Worm (Caenorhabditis elegans) whole organism, young adult: ENCODE data around the gene F15A8.1.

Experiments
- B0336.3 ChIP-seq: fragments of 200-800 bp; sonication (Bioruptor generic); IDR thresholded peaks from 2 replicates; pipeline ENCODE4 v1.3.6; 2022; ENCODE audit warnings: missing genetic modification characterization, missing compliant biosample characterization
- C06A6.2 ChIP-seq: fragments of 200-800 bp; sonication (Bioruptor generic); conservative IDR thresholded peaks from 2 replicates; pipeline ENCODE4 v1.3.6; 2022; ENCODE audit warnings: missing genetic modification characterization, missing compliant biosample characterization
- C17E4.6 ChIP-seq: fragments of 200-800 bp; sonication (Bioruptor generic); IDR thresholded peaks from 2 replicates; pipeline ENCODE4 v1.3.6; 2022; ENCODE audit warnings: missing genetic modification reagents, missing genetic modification characterization, missing compliant biosample characterization
- F23B12.7 ChIP-seq: sonication (generic microtip); optimal IDR thresholded peaks from 2 replicates; lab custom pipeline; 2017; ENCODE audit warnings: missing genetic modification characterization, mild to moderate bottlenecking, missing compliant biosample characterization, antibody characterized with exemption, moderate library complexity; ENCODE audit not compliant: insufficient read depth
- F33H1.4 ChIP-seq: fragments of 200-800 bp; sonication (Bioruptor generic); IDR thresholded peaks from 2 replicates; pipeline ENCODE4 v1.3.6; 2022; ENCODE audit warnings: missing genetic modification reagents, missing genetic modification characterization, missing compliant biosample characterization
- F57C9.4 ChIP-seq: sonication (generic microtip); optimal IDR thresholded peaks from 2 replicates; lab custom pipeline; 2017; ENCODE audit warnings: mild to moderate bottlenecking, missing genetic modification characterization, missing compliant biosample characterization
- K12H6.12 ChIP-seq: fragments of 200-800 bp; sonication (Bioruptor generic); optimal IDR thresholded peaks from 2 replicates; lab custom pipeline; 2018; ENCODE audit warnings: mild to moderate bottlenecking, missing genetic modification characterization, missing compliant biosample characterization
- Y53G8AR.9 ChIP-seq: fragments of 200-800 bp; sonication (Bioruptor generic); conservative IDR thresholded peaks from 2 replicates; pipeline ENCODE4 v1.3.6; 2022; ENCODE audit warnings: missing genetic modification reagents, missing genetic modification characterization, missing compliant biosample characterization
- Y79H2A.3 ChIP-seq: fragments of 200-800 bp; sonication (Bioruptor generic); conservative IDR thresholded peaks from 2 replicates; pipeline ENCODE4 v1.3.6; 2022; ENCODE audit warnings: missing genetic modification reagents, missing genetic modification characterization, missing compliant biosample characterization
- ZK185.1 ChIP-seq: sonication (generic microtip); optimal IDR thresholded peaks from 2 replicates; lab custom pipeline; 2016; ENCODE audit warnings: mild to moderate bottlenecking, missing genetic modification characterization, missing compliant biosample characterization; ENCODE audit not compliant: poor library complexity, severe bottlenecking
- attf-3 ChIP-seq: fragments of 200-800 bp; sonication (Bioruptor generic); conservative IDR thresholded peaks from 2 replicates; pipeline ENCODE4 v1.3.6; 2022; ENCODE audit warnings: missing genetic modification reagents, missing genetic modification characterization, missing compliant biosample characterization
- attf-5 ChIP-seq: fragments of 200-800 bp; sonication (Bioruptor generic); optimal IDR thresholded peaks from 2 replicates; lab custom pipeline; 2018; ENCODE audit warnings: mild to moderate bottlenecking, missing genetic modification characterization, missing compliant biosample characterization
- bed-2 ChIP-seq: fragments of 200-800 bp; sonication (Bioruptor generic); IDR thresholded peaks from 2 replicates; pipeline ENCODE4 v1.3.6; 2022; ENCODE audit warnings: missing genetic modification reagents, missing genetic modification characterization, missing compliant biosample characterization
- cebp-1 ChIP-seq, 2 experiments: fragments of 200-800 bp in 1 of 2; sonication (Bioruptor generic) in 1 of 2; sonication (generic microtip) in 1 of 2; IDR thresholded peaks in 1 of 2; optimal IDR thresholded peaks in 1 of 2; 2 replicates each; pipeline versions ENCODE4 v1.3.6 to Lab custom; 2017 to 2022; ENCODE audit warnings: missing compliant biosample characterization in 2 of 2, missing genetic modification characterization in 2 of 2, mild to moderate bottlenecking in 1 of 2, missing genetic modification reagents in 1 of 2, moderate library complexity in 1 of 2
- ceh-27 ChIP-seq: fragments of 200-800 bp; sonication (Bioruptor generic); optimal IDR thresholded peaks from 2 replicates; lab custom pipeline; 2018; ENCODE audit warnings: mild to moderate bottlenecking, missing genetic modification characterization, moderate library complexity, missing compliant biosample characterization
- ceh-58 ChIP-seq: fragments of 200-800 bp; sonication (Bioruptor generic); IDR thresholded peaks from 2 replicates; pipeline ENCODE4 v1.3.6; 2022; ENCODE audit warnings: missing genetic modification characterization, missing compliant biosample characterization
- ceh-91 ChIP-seq: fragments of 200-800 bp; sonication (Bioruptor generic); IDR thresholded peaks from 2 replicates; pipeline ENCODE4 v1.3.6; 2022; ENCODE audit warnings: missing genetic modification reagents, missing genetic modification characterization, missing compliant biosample characterization
- die-1 ChIP-seq: sonication (generic microtip); optimal IDR thresholded peaks from 2 replicates; lab custom pipeline; 2016; ENCODE audit warnings: missing genotype, mild to moderate bottlenecking, missing genetic modification characterization, missing compliant biosample characterization
- dox-1 ChIP-seq: fragments of 200-800 bp; sonication (Bioruptor generic); IDR thresholded peaks from 2 replicates; pipeline ENCODE4 v1.3.6; 2022; ENCODE audit warnings: missing genetic modification reagents, missing genetic modification characterization, missing compliant biosample characterization
- egrh-3 ChIP-seq: fragments of 200-800 bp; sonication (Bioruptor generic); IDR thresholded peaks from 2 replicates; pipeline ENCODE4 v1.3.6; 2022; ENCODE audit warnings: missing genetic modification reagents, missing genetic modification characterization, missing compliant biosample characterization
- hmg-1.2 ChIP-seq: fragments of 200-800 bp; sonication (Bioruptor generic); IDR thresholded peaks from 2 replicates; pipeline ENCODE4 v1.3.6; 2022; ENCODE audit warnings: missing genetic modification reagents, missing genetic modification characterization, missing compliant biosample characterization
- hmg-20 ChIP-seq: fragments of 200-800 bp; sonication (Bioruptor generic); IDR thresholded peaks from 2 replicates; pipeline ENCODE4 v1.3.6; 2022; ENCODE audit warnings: missing genetic modification reagents, missing genetic modification characterization, missing compliant biosample characterization
- hsf-1 ChIP-seq: fragments of 200-800 bp; sonication (Bioruptor generic); IDR thresholded peaks from 2 replicates; pipeline ENCODE4 v1.3.6; 2022; ENCODE audit warnings: missing genetic modification reagents, missing genetic modification characterization, missing compliant biosample characterization
- let-607 ChIP-seq, 2 experiments: fragments of 200-800 bp in 1 of 2; sonication (Bioruptor generic) in 1 of 2; sonication (generic microtip) in 1 of 2; optimal IDR thresholded peaks; 2 replicates each; lab custom pipeline; 2016 to 2018; ENCODE audit warnings: mild to moderate bottlenecking in 2 of 2, missing compliant biosample characterization in 2 of 2, missing genetic modification characterization in 2 of 2, moderate library complexity in 2 of 2, missing genotype in 1 of 2
- lin-35 ChIP-seq, 3 experiments: fragments of 150-350 bp in 2 of 3; sonication (generic microtip) in 1 of 3; optimal IDR thresholded peaks; 2 replicates each; lab custom pipeline; 2014 to 2018; ENCODE audit warnings: missing biosample characterization in 3 of 3, missing genetic modification characterization in 3 of 3, missing genetic modification reagents in 3 of 3
- lin-40 ChIP-seq: sonication (generic microtip); optimal IDR thresholded peaks from 2 replicates; lab custom pipeline; 2016; ENCODE audit warnings: missing genetic modification characterization, mild to moderate bottlenecking, missing compliant biosample characterization, missing genotype, missing genetic modification reagents
- lsl-1 ChIP-seq: fragments of 200-800 bp; sonication (Bioruptor generic); optimal IDR thresholded peaks from 2 replicates; lab custom pipeline; 2018; ENCODE audit warnings: mild to moderate bottlenecking, missing genetic modification characterization, moderate library complexity, missing compliant biosample characterization
- madf-10 ChIP-seq: sonication (generic microtip); optimal IDR thresholded peaks from 2 replicates; lab custom pipeline; 2016; ENCODE audit warnings: mild to moderate bottlenecking, missing genetic modification characterization, missing compliant biosample characterization
- mcd-1 ChIP-seq: fragments of 200-800 bp; sonication (Bioruptor generic); IDR thresholded peaks from 2 replicates; pipeline ENCODE4 v1.3.6; 2022; ENCODE audit warnings: missing genetic modification reagents, missing genetic modification characterization, missing compliant biosample characterization
- nhr-120 ChIP-seq: fragments of 200-800 bp; sonication (Bioruptor generic); IDR thresholded peaks from 2 replicates; pipeline ENCODE4 v1.3.6; 2022; ENCODE audit warnings: missing genetic modification characterization, missing compliant biosample characterization
- nhr-80 ChIP-seq: sonication (generic microtip); optimal IDR thresholded peaks from 2 replicates; lab custom pipeline; 2016; ENCODE audit warnings: missing genetic modification characterization, missing compliant biosample characterization
- pbrm-1 ChIP-seq: fragments of 200-800 bp; sonication (Bioruptor generic); IDR thresholded peaks from 2 replicates; pipeline ENCODE4 v1.3.6; 2022; ENCODE audit warnings: missing genetic modification reagents, missing genetic modification characterization, missing compliant biosample characterization
- pha-4 ChIP-seq: fragments of 150-350 bp; sonication (generic microtip); optimal IDR thresholded peaks from 2 replicates; lab custom pipeline; 2014; ENCODE audit warnings: missing biosample characterization, missing genetic modification reagents, missing genetic modification characterization
- sdz-38 ChIP-seq: sonication (generic microtip); optimal IDR thresholded peaks from 2 replicates; lab custom pipeline; 2016; ENCODE audit warnings: missing genotype, missing genetic modification characterization, missing compliant biosample characterization
- snpc-1.1 ChIP-seq: sonication (generic microtip); optimal IDR thresholded peaks from 2 replicates; lab custom pipeline; 2017; ENCODE audit warnings: missing genetic modification characterization, mild to moderate bottlenecking, missing compliant biosample characterization, antibody characterized with exemption, moderate library complexity, missing genotype, missing genetic modification reagents; ENCODE audit not compliant: insufficient read depth
- snpc-4 ChIP-seq, 5 experiments: fragments of 150-350 bp in 1 of 5; sonication (generic microtip) in 4 of 5; optimal IDR thresholded peaks; 2 replicates each; lab custom pipeline; 2014 to 2018; ENCODE audit warnings: missing genetic modification characterization in 5 of 5, missing biosample characterization in 3 of 5, antibody characterized with exemption in 2 of 5, mild to moderate bottlenecking in 2 of 5, missing compliant biosample characterization in 2 of 5, missing genotype in 2 of 5, moderate library complexity in 2 of 5, missing genetic modification reagents in 1 of 5
- tbp1 ChIP-seq: fragments of 200-800 bp; sonication (Bioruptor generic); optimal IDR thresholded peaks from 2 replicates; lab custom pipeline; 2018; ENCODE audit warnings: mild to moderate bottlenecking, missing genetic modification characterization, missing compliant biosample characterization
- unc-62 ChIP-seq: fragments of 150-350 bp; optimal IDR thresholded peaks from 2 replicates; lab custom pipeline; 2014; ENCODE audit warnings: missing biosample characterization, missing genetic modification reagents, missing genetic modification characterization
- ztf-18 ChIP-seq: sonication (generic microtip); optimal IDR thresholded peaks from 2 replicates; lab custom pipeline; 2016; ENCODE audit warnings: missing genotype, mild to moderate bottlenecking, missing genetic modification characterization, missing compliant biosample characterization

Gene F15A8.1

DNA sequence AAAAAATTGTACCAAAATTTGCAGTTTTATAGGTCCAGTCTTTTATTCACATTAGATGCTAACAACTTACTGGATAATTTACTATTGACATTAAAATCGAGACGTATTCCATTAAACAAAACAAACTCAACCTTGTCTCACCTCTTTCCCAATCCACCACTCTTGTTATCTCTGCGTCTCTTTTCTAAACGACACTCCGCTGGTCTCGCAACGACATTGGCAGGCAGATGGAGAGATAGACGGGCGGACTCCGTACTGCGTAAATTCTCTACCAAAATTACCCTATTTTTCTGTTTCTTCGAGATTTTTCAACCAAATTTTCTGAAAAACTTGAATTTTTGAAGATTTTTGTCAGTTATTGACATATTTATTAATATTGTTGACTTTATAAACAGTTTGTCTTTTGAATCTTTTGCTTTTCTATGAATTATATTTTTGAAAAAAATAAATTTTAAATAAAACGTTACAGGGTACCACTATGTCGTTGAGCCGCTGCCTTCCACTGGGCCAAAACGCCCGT lies 28.6 kb downstream of the F15A8.1 start, which contains the start of gene asb-2:
asb-2 (plus strand) TSS at position 470 of the 520 bp plus-strand sequence.
- no peak for TF ChIP-seq lsl-1 (GFP tag; lab: Kevin White, UChicago)
- peak; percentile 80 for TF ChIP-seq mcd-1 (GFP tag; lab: Robert Waterston, UW)
- no peak for TF ChIP-seq snpc-4 (GFP tag; optimal IDR thresholded peaks at IDR 0.05; lab: Kevin White, UChicago)
- TF ChIP-seq snpc-4 (tag; optimal IDR thresholded peaks at IDR 0.05; lab: Kevin White, UChicago), result peak in 2 of 4 experiments; percentile 36 to 74
- TF ChIP-seq madf-10, result peak; percentile 32
- peak; percentile 36; the same call in 1 of the 2 replicates for TF ChIP-seq pbrm-1 (GFP tag; lab: Robert Waterston, UW)
- no peak for TF ChIP-seq die-1
- TF ChIP-seq ZK185.1 (tag; lab: Kevin White, UChicago), result peak; percentile 68
- TF ChIP-seq nhr-80 (tag; lab: Kevin White, UChicago), result peak; percentile 78
- peak; percentile 69 for TF ChIP-seq hmg-1.2
- peak in 1 of 3 experiments; percentile 66 for TF ChIP-seq lin-35 (GFP tag; optimal IDR thresholded peaks at IDR 0.05; lab: Kevin White, UChicago)
- TF ChIP-seq B0336.3 (GFP tag; lab: Robert Waterston, UW), result no peak
- TF ChIP-seq pha-4 (tag; lab: Kevin White, UChicago), result peak; percentile 78
- TF ChIP-seq let-607 (tag; optimal IDR thresholded peaks at IDR 0.05; lab: Kevin White, UChicago), result peak in 1 of 2 experiments; percentile 46
- TF ChIP-seq hmg-20, result no peak
- peak; percentile 30 for TF ChIP-seq unc-62 (GFP tag; lab: Kevin White, UChicago)
- no peak for TF ChIP-seq egrh-3 (GFP tag; lab: Robert Waterston, UW)
- TF ChIP-seq attf-3 (GFP tag; lab: Robert Waterston, UW), result peak; percentile 94
- peak; percentile 19 for TF ChIP-seq ztf-18
- peak; percentile 55 for TF ChIP-seq F23B12.7 (tag; lab: Kevin White, UChicago)
- 0 out of 2 replicates have a peak, but pooled peaks have one; percentile 12 for TF ChIP-seq cebp-1 (GFP tag; IDR thresholded peaks at IDR 0.05; lab: Robert Waterston, UW)
- peak; percentile 84 for TF ChIP-seq cebp-1 (tag; optimal IDR thresholded peaks at IDR 0.05; lab: Kevin White, UChicago)
- peak; percentile 91 for TF ChIP-seq attf-5 (GFP tag; lab: Kevin White, UChicago)
- peak; percentile 46 for TF ChIP-seq K12H6.12 (tag; lab: Kevin White, UChicago)
- peak; percentile 46 for TF ChIP-seq tbp1 (GFP tag; lab: Kevin White, UChicago)
- no peak for TF ChIP-seq nhr-120 (GFP tag; lab: Robert Waterston, UW)
- peak; percentile 87 for TF ChIP-seq F33H1.4 (GFP tag; lab: Robert Waterston, UW)
- peak; percentile 75 for TF ChIP-seq lin-40 (tag; lab: Kevin White, UChicago)
- peak; percentile 52 for TF ChIP-seq ceh-27 (GFP tag; lab: Kevin White, UChicago)

DNA sequence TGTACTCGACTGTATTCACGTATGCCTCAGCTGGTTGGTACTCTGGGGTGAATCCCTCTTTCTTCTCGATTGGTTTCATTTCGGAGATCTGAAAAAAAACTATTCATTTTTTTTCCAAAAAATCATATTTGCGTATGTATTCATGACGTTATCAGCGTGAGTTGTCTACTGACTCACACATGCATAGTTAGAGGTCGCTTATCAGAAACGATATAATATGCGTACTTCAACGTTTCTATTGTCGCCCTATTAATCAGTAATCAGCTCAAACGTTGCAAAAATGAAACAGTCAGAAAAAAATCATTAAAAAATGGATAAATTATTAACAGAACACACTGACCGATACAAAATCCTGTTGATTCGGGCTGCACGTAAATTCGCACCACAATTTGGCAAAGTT lies 37.8 kb downstream of the F15A8.1 start:
- TF ChIP-seq nhr-80 (tag; lab: Kevin White, UChicago) (peak; percentile 71), snpc-1.1 (tag; lab: Kevin White, UChicago) (no peak), dox-1 (GFP tag; lab: Robert Waterston, UW) (0 out of 2 replicates have a peak, but pooled peaks have one; percentile 24)

DNA sequence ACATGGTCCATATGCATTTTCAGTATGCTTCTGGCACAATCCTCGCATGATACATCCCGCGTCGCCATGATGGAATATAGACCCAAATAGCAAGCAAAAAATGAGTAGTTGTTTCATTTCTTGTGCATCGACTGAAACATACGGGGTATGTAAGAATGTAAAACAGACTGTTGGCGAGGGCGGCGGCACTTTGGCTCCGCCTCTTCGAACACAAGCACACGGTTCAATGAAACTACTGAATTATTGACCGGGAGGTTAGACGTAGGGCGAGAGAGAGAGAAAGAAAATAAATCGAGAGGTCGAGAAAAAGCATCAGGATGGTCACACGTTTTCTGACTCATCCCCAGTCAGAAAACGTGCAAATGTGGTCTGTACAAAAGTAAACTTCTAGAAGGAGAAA lies 39.2 kb downstream of the F15A8.1 start:
- TF ChIP-seq F57C9.4 (no peak), cebp-1 (GFP tag; IDR thresholded peaks at IDR 0.05; lab: Robert Waterston, UW) (peak; percentile 39; the same call in 1 of the 2 replicates), cebp-1 (tag; optimal IDR thresholded peaks at IDR 0.05; lab: Kevin White, UChicago) (peak; percentile 26), K12H6.12 (tag; lab: Kevin White, UChicago) (no peak), lsl-1 (GFP tag; lab: Kevin White, UChicago) (no peak), ceh-91 (GFP tag; lab: Robert Waterston, UW) (no peak), C06A6.2 (no peak), die-1 (no peak), Y79H2A.3 (GFP tag; lab: Robert Waterston, UW) (no peak), C17E4.6 (GFP tag; lab: Robert Waterston, UW) (no peak), nhr-80 (tag; lab: Kevin White, UChicago) (peak; percentile 31), ceh-58 (GFP tag; lab: Robert Waterston, UW) (no peak), sdz-38 (no peak), hsf-1 (GFP tag; lab: Robert Waterston, UW) (no peak), bed-2 (GFP tag; lab: Robert Waterston, UW) (no peak), attf-3 (GFP tag; lab: Robert Waterston, UW) (no peak), mcd-1 (GFP tag; lab: Robert Waterston, UW) (no peak), dox-1 (GFP tag; lab: Robert Waterston, UW) (0 out of 2 replicates have a peak, but pooled peaks have one; percentile 28), Y53G8AR.9 (GFP tag; lab: Robert Waterston, UW) (no peak), hmg-1.2 (no peak)
